Worm (Caenorhabditis elegans): ENCODE results near the gene dop-2.

DNA sequence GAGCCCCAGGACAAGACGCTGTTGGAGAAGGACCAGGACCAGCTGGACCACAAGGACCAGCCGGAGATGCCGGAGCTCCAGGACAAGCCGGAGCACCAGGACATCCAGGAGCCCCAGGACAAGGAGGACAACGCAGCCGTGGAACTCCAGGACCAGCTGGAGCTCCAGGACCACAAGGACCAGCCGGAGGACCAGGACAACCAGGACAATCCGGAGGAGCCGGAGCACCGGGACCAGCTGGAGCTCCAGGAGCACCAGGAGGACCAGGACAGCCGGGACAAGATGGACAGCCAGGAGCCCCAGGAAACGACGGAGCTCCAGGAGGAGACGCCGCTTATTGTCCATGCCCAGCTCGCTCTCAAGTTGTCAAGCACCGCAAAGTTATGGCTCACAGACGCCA, 22.2 kb downstream of the dop-2 start:
- TF ChIP-seq dao-5 (tag; optimal IDR thresholded peaks at IDR 0.05) (no peak), him-1 (tag; optimal IDR thresholded peaks at IDR 0.05) (no peak)
